Fruit fly (Drosophila melanogaster): ENCODE results near the gene CG33493.

CG33493 gene

DNA sequence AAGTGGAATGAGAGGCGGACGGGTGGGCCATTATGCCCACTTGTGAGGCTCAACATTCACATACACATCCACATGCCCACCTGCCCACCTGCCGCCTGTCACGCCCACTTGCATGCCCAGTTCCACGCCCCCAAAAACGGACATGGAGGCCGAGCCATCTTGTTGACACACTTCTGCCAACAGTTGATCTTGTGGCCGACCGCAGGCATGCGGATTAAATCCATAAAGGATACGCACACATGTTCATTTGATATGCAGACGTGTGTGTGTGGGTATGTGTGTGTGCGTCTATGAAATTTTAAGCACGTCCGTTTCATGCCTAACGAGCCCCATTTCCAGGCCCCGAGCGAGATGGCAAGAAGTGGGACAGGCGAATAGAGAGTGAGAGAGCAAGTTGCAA lies 9.2 kb upstream of the CG33493 start:
- TF ChIP-seq h (optimal IDR thresholded peaks at IDR 0.05), result no peak
- no peak for TF ChIP-seq ttk (optimal IDR thresholded peaks at IDR 0.05)
- TF ChIP-seq Sin3A (optimal IDR thresholded peaks at IDR 0.05), result no peak
- TF ChIP-seq psq (optimal IDR thresholded peaks at IDR 0.05), result no peak
- TF ChIP-seq insv (optimal IDR thresholded peaks at IDR 0.05), result no peak
- TF ChIP-seq Myc (optimal IDR thresholded peaks at IDR 0.05), result no peak

DNA sequence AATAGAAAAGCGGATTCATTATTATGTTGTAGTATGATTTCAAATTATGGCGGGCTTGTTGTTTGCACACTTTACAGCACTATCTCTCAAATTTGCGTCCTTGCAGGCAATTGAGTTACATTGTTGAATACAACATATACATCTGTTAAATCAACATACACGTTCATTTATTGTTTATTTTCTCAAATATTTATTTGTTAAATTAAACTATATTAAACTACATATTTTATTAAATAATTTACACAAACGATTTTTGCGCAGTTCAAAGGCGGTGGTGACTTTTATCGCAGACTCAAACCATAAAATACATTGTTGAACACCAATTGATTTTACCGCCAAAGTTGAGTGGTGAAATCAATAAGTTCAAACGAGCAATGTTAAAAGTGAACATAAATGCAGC lies 5.2 kb upstream of the CG33493 start:
- TF ChIP-seq h (optimal IDR thresholded peaks at IDR 0.05) (no peak), insv (optimal IDR thresholded peaks at IDR 0.05) (no peak), psq (optimal IDR thresholded peaks at IDR 0.05) (no peak), Sin3A (optimal IDR thresholded peaks at IDR 0.05) (no peak), Myc (optimal IDR thresholded peaks at IDR 0.05) (no peak), ttk (optimal IDR thresholded peaks at IDR 0.05) (no peak)

DNA sequence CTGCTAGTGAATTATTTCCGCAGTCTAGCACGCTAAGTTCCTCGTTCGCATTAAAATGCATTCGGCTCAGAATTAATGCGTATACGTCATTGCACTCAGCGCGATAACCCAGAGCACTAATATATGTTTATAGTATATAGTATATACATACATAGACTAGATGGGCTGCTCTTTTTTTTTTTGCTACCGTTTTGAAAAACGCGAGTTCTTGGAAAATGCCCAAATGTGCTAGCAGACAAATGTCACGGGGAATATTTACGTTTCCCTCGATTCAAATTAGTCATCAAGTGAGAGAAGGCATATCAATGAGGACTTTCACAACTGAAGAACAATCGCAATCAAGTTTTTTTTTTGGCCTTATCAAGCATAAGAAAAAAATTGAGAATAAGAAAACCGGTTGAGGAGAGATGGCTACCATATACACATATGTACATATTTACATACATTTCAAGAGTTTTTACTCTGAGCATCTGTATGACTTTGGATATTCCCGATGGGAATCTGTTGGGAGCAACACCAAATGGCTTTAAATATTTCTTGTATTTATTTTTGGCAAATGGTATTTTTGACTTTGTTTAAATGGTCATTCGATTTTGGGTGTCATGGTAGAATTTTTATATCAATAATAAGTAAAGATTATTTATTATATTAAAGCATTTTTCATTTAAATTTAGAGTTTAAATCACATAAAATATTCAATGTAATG lies 4.6 kb upstream of the CG33493 start:
- TF ChIP-seq h (optimal IDR thresholded peaks at IDR 0.05) (no peak), Myc (optimal IDR thresholded peaks at IDR 0.05) (no peak), psq (optimal IDR thresholded peaks at IDR 0.05) (no peak), ttk (optimal IDR thresholded peaks at IDR 0.05) (no peak), Sin3A (optimal IDR thresholded peaks at IDR 0.05) (no peak), insv (optimal IDR thresholded peaks at IDR 0.05) (no peak)

DNA sequence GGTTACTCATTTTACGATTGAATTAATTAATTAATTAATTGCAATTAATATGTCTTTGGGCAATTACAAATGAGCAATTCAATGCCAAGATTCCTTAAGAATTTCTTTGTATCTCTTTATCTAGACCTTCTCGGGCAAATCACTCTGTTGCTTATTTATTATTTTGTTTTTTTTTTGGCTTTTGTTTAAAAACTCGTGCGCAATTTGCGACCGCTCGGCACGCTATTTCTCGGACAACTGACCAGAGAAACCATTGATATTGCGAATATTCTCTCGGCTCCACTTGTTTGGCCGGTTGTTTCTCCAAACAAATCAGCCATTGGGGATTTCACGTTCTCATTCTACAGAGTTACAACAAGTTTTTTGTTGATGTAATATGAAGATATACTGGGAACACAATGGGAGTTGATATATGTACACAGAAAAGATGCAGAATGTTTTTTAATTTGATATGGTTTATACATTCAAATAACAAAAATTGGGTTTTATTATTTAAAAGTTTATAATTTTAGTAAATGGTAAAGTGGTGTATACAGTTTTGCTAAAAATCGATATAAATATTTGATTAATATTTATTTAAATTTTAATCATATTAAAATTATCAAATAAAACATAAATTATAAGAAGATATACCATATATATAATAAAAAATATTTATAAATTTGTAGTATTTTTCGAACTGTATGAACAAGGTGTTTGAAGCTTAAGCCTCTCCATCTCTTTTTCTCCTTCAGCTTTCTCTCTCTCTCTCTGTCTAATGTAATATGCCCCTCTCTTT lies 3.9 kb upstream of the CG33493 start, which contains the start of gene NijA:
Gene NijA, minus strand, starts transcription at position 243 of the 778 bp plus-strand sequence.
- no peak for TF ChIP-seq insv (optimal IDR thresholded peaks at IDR 0.05)
- TF ChIP-seq ttk (optimal IDR thresholded peaks at IDR 0.05), result no peak
- no peak for TF ChIP-seq psq (optimal IDR thresholded peaks at IDR 0.05)
- no peak for TF ChIP-seq Sin3A (optimal IDR thresholded peaks at IDR 0.05)
- TF ChIP-seq h (optimal IDR thresholded peaks at IDR 0.05), result no peak
- TF ChIP-seq Myc (optimal IDR thresholded peaks at IDR 0.05), result no peak

DNA sequence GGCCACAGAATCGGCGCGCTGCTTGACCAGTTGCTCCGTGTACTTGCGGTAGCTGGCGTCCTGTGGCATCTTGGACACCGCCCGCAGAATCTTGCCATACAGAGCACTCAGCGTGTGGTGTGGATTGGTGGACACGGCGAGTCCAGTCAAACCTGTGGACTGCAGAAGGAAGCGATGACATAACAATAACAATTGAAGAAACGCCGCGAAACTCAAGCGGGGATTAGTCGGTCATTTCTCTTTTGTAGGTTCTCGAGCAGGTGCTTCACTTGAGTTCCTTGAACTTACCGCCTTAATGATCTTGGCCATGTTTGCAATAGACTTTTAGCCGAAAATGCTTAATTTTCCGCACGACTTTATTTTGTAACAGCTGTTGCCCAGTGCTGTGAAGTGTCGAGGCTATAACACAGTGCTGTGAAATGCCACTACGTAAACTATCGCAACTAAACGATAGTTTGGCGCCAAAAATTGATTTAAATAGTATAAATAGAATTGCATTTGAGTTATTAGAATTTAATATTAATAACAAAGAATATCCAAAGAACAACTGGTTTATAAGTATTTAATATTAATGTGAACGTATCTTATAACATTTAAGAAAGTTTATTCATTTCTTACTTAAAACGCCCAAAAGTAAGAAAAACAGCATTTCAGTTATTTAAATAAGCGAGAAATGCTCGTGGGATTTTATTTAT lies 889 bp upstream of the CG33493 start, which contains the start of gene ND-13B:
Gene ND-13B, minus strand, starts transcription at position 400 of the 695 bp plus-strand sequence.
- TF ChIP-seq Sin3A (optimal IDR thresholded peaks at IDR 0.05) (no peak), psq (optimal IDR thresholded peaks at IDR 0.05) (no peak), ttk (optimal IDR thresholded peaks at IDR 0.05) (no peak), Myc (optimal IDR thresholded peaks at IDR 0.05) (no peak), h (optimal IDR thresholded peaks at IDR 0.05) (no peak), insv (optimal IDR thresholded peaks at IDR 0.05) (no peak)

DNA sequence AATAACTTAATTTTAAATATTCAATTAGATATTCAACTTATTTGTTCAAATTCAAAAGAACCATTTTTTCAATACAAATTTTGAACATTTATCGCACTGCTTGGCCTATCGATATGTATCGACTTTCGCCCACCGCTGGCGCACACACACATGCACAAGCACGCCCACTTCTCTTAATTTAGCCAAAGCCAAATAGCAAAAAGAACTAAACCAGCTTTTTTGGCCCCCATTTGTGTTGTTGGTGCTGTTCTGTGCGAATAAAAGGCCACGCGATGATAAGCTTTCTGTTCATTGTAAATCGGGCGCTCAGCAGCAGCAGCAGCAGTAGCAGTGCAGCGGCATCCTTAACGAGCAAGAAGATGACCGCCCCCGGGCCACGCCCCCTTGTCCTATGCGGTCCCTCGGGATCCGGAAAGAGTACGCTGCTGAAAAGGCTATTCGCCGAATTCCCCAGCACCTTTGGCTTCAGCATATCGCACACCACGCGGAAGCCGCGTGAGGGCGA lies 2.0 kb downstream of the CG33493 start, which contains the start of gene CG11811:
Gene CG11811, plus strand, starts transcription at position 121 of the 505 bp plus-strand sequence.
- TF ChIP-seq h (optimal IDR thresholded peaks at IDR 0.05) (no peak), ttk (optimal IDR thresholded peaks at IDR 0.05) (no peak), Myc (optimal IDR thresholded peaks at IDR 0.05) (no peak), insv (optimal IDR thresholded peaks at IDR 0.05) (no peak), Sin3A (optimal IDR thresholded peaks at IDR 0.05) (no peak), psq (optimal IDR thresholded peaks at IDR 0.05) (no peak)

DNA sequence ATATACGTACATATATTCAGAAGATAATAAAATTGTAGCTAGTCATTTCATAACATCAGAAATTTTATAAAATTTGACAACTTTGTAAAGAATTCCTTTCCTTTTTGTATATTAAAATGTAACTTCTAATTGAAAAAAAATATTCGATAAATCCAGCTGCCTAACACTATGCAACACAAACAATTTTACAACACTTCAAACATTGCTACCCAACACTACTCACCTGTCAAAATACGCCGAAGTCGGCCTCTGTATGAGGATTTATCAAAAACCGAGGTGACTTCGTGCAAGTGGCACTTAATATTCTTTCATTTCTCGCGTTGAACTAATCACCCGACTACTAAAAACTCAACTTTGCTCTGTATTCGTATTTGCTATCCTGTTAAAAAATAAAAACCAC lies 6.3 kb downstream of the CG33493 start:
- TF ChIP-seq Myc (optimal IDR thresholded peaks at IDR 0.05), result no peak
- no peak for TF ChIP-seq psq (optimal IDR thresholded peaks at IDR 0.05)
- no peak for TF ChIP-seq ttk (optimal IDR thresholded peaks at IDR 0.05)
- TF ChIP-seq h (optimal IDR thresholded peaks at IDR 0.05), result no peak
- TF ChIP-seq insv (optimal IDR thresholded peaks at IDR 0.05), result no peak
- no peak for TF ChIP-seq Sin3A (optimal IDR thresholded peaks at IDR 0.05)

DNA sequence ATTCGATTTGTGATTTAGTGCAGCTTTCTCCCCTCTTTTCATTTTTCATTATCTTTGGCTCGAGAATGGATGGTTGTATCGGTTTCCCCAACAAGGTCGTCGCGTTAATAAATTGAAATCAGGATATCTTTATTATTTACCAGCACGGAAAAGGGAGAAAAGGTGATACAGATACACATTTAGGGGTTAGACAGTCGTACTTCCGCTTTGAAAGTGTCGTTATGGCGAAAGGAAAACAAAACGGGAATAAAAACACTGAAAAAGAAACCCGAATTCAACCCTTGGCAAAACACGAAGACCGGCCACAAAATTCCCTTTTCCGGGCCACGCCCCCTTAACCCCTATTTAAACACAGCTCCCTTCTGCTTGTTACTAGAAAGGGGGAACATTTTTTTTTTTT lies 8.5 kb downstream of the CG33493 start:
- no peak for TF ChIP-seq Myc (optimal IDR thresholded peaks at IDR 0.05)
- TF ChIP-seq insv (optimal IDR thresholded peaks at IDR 0.05), result no peak
- TF ChIP-seq psq (optimal IDR thresholded peaks at IDR 0.05), result no peak

DNA sequence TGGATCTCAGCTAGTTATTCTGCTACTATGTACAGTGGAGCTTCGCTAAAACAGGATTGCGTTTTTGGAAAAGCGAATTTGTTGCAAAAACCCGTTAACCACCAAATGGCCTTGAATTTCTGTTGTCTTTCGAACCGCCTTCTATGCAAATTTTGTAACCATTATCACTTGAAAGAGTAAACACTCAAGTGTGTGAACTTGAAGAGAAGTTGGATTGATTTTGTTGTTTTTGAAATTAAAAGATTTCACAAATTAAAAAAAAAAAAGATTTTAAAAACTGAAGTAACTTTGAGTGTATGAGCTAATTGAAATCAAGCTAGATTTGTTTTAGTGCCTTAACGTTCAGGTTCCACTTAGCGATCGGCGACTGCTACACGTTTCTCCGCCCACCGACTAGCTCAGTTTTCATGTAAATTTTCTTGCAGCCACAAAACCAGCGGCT lies 9.0 kb downstream of the CG33493 start:
- TF ChIP-seq Myc (optimal IDR thresholded peaks at IDR 0.05), result no peak
- TF ChIP-seq ttk (optimal IDR thresholded peaks at IDR 0.05), result no peak
- TF ChIP-seq h (optimal IDR thresholded peaks at IDR 0.05), result no peak
- TF ChIP-seq psq (optimal IDR thresholded peaks at IDR 0.05), result no peak
- TF ChIP-seq insv (optimal IDR thresholded peaks at IDR 0.05), result no peak
- TF ChIP-seq Sin3A (optimal IDR thresholded peaks at IDR 0.05), result no peak

DNA sequence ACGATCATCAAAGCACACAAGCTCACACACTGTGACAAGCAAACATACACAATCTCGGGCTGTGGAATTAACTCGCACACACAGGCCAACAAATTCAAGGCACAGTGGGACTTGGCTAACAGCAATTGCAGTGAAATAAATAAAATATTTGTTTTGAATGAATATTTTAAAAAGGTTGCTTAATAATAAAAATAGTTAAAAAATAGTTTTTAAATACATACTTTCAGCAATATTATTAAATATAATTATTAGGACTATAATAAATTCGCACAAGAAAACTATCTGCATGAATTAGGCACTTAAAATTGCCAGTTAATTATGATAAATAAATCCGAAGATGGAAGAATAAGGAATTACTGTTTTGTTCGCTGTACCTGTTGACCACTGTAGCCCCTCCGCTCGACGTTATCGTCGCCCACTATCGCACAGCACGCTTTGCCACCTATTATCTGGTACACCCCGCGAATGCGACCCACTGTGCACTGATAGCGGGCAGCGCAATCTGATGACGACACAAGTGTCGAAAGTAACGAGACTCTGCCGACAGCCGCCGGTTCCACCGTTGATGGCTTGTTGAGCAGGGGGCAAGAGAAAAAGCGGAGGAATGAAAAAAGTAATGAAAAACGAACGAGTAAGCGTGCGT lies 10.1 kb downstream of the CG33493 start:
- TF ChIP-seq ttk (optimal IDR thresholded peaks at IDR 0.05), result no peak
- TF ChIP-seq insv (optimal IDR thresholded peaks at IDR 0.05), result no peak
- no peak for TF ChIP-seq h (optimal IDR thresholded peaks at IDR 0.05)
- no peak for TF ChIP-seq Myc (optimal IDR thresholded peaks at IDR 0.05)
- TF ChIP-seq psq (optimal IDR thresholded peaks at IDR 0.05), result no peak
- no peak for TF ChIP-seq Sin3A (optimal IDR thresholded peaks at IDR 0.05)

DNA sequence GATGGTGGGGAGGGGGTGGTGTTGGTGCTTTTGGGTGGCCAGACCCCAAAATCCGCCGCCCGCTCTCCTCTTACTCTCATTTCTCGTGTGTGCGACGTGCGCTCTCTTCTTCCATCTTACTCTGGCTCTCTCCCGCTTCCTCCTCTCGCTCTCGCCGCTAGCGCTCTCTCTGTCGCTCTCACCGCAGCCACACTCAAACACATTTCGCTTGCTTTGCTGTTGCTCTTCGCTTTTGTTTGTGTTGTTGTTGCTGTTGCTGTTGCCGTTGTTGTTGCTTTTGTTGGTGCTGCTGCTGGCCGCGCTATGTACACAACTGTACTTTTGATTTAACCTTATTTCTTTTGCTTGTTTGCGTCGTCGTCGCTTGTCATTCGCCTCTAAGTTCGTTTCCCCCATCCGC lies 11.2 kb downstream of the CG33493 start:
- no peak for TF ChIP-seq Sin3A (optimal IDR thresholded peaks at IDR 0.05)

Data from Kc167 (cell line).